In the genomic region with DNA sequence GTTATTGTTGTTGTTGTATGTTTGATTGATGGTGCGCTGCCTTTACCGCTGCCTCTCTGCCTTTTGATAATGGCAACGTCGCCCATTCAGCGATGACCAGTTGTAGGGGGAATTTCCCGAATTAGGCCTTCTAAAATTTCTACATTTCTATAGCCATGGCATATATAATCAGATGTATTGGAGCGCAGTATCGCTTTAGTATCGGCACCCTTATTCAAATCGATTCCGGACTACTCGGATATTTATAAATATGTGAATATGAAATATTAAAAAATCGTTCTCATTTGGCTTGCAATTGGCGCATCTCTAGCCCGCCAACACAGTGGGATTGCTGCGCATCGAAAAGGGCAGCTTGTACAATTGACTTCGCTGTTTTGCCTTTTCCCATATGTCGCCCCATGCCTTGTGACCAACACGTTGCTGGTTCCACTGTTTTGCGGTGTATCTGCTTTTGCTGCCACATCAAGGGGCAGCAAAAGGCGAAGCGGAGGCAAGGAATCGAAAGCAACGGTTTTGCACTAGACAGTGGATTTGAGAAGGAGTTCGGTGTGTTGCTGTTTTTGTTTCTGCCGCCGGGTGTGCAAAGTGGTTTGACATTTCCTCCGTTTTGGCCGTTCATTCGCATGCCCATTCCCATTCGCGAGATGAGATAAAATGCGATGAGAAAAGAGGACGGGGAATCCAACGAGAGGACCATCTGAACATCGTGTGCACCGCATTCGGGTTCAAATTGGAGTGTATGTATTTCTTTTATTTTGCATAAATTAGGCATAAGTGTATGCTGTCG, we compare ENCODE assay signal across 4 fruit fly cellular contexts.
TF ChIP-seq lines count a peak whose summit lies in the region.

No protein-coding gene starts in this region.

TF ChIP-seq in whole organism, embryonic, 481 proteins besides CTCF, POLR2A, EP300 and RAD21 (continued from another document and continues in another):
- TF ChIP-seq Neu2 (GFP tag; optimal IDR thresholded peaks at IDR 0.05; lab: Kevin White, UChicago; ENCODE audit: borderline replicate concordance) (no peak), fd102C (GFP tag; optimal IDR thresholded peaks at IDR 0.05; lab: Kevin White, UChicago) (no peak), jumu (GFP tag; optimal IDR thresholded peaks at IDR 0.05; lab: Kevin White, UChicago) (peak; percentile 58), croc (GFP tag; conservative IDR thresholded peaks at IDR 0.05; lab: Robert Waterston, UW) (0 out of 3 replicates have a peak, but pooled peaks have one; percentile 26), her (GFP tag; optimal IDR thresholded peaks at IDR 0.05; lab: Kevin White, UChicago) (no peak), CG14667 (GFP tag; IDR thresholded peaks at IDR 0.05; lab: Robert Waterston, UW) (no peak), CG18262 (tag; optimal IDR thresholded peaks at IDR 0.05; lab: Kevin White, UChicago) (peak; percentile 64), al (GFP tag; IDR thresholded peaks at IDR 0.05; lab: Robert Waterston, UW) (no peak), CG12391 (tag; optimal IDR thresholded peaks at IDR 0.05; lab: Kevin White, UChicago) (peak; percentile 57), unpg (GFP tag; optimal IDR thresholded peaks at IDR 0.05; lab: Kevin White, UChicago) (no peak), CG16815 (GFP tag; optimal IDR thresholded peaks at IDR 0.05; lab: Kevin White, UChicago) (peak; percentile 19), CG17186 (GFP tag; optimal IDR thresholded peaks at IDR 0.05; lab: Kevin White, UChicago) (no peak), CG3065 (GFP tag; optimal IDR thresholded peaks at IDR 0.05; lab: Kevin White, UChicago) (no peak), CG6272 (GFP tag; IDR thresholded peaks at IDR 0.05; lab: Robert Waterston, UW) (peak; percentile 37; the same call in 1 of the 2 replicates), Doc2 (GFP tag; IDR thresholded peaks at IDR 0.05; lab: Robert Waterston, UW) (no peak), Scr (GFP tag; IDR thresholded peaks at IDR 0.05; lab: Robert Waterston, UW; ENCODE audit: partially characterized antibody) (no peak), Hmx (GFP tag; optimal IDR thresholded peaks at IDR 0.05; lab: Kevin White, UChicago) (no peak), CG3281 (GFP tag; optimal IDR thresholded peaks at IDR 0.05; lab: Kevin White, UChicago) (no peak), pita (GFP tag; optimal IDR thresholded peaks at IDR 0.05; lab: Kevin White, UChicago) (no peak), wor (GFP tag; IDR thresholded peaks at IDR 0.05; lab: Robert Waterston, UW) (0 out of 2 replicates have a peak, but pooled peaks have one; percentile 26), dmrt99B (tag; optimal IDR thresholded peaks at IDR 0.05; lab: Kevin White, UChicago) (no peak), CG9437 (GFP tag; optimal IDR thresholded peaks at IDR 0.05; lab: Kevin White, UChicago) (peak; percentile 14), Stat92E (GFP tag; optimal IDR thresholded peaks at IDR 0.05; lab: Kevin White, UChicago) (no peak), Ets65A (GFP tag; lab: Kevin White, UChicago) (peak; percentile 81), kah (GFP tag; optimal IDR thresholded peaks at IDR 0.05; lab: Kevin White, UChicago) (peak; percentile 18), dm (GFP tag; optimal IDR thresholded peaks at IDR 0.05; lab: Kevin White, UChicago) (peak; percentile 27), CG3847 (GFP tag; IDR thresholded peaks at IDR 0.05; lab: Robert Waterston, UW) (peak; percentile 52), ato (GFP tag; IDR thresholded peaks at IDR 0.05; lab: Robert Waterston, UW; ENCODE audit: partially characterized antibody) (no peak), MTF-1 (GFP tag; optimal IDR thresholded peaks at IDR 0.05; lab: Kevin White, UChicago; ENCODE audit: borderline replicate concordance) (peak; percentile 34), CG16863 (GFP tag; optimal IDR thresholded peaks at IDR 0.05; lab: Kevin White, UChicago) (peak; percentile 40)

TF ChIP-seq in whole organism, prepupa, 60 proteins besides CTCF, POLR2A, EP300 and RAD21 (continued from another document and continues in another):
- TF ChIP-seq Ets21C (GFP tag; optimal IDR thresholded peaks at IDR 0.05; lab: Kevin White, UChicago) (peak; percentile 81), CG6163 (GFP tag; IDR thresholded peaks at IDR 0.05; lab: Robert Waterston, UW) (peak; percentile 86), CG8119 (GFP tag; IDR thresholded peaks at IDR 0.05; lab: Robert Waterston, UW) (peak; percentile 74), CG6854 (GFP tag; optimal IDR thresholded peaks at IDR 0.05; lab: Kevin White, UChicago) (peak; percentile 11), acj6 (GFP tag; optimal IDR thresholded peaks at IDR 0.05; lab: Kevin White, UChicago) (peak; percentile 90), fd59A (GFP tag; optimal IDR thresholded peaks at IDR 0.05; lab: Kevin White, UChicago) (peak; percentile 92), Blimp-1 (GFP tag; optimal IDR thresholded peaks at IDR 0.05; lab: Kevin White, UChicago) (peak; percentile 68), CG10669 (GFP tag; optimal IDR thresholded peaks at IDR 0.05; lab: Kevin White, UChicago) (peak; percentile 91), Lpt (GFP tag; optimal IDR thresholded peaks at IDR 0.05; lab: Kevin White, UChicago) (peak; percentile 81), CG9139 (GFP tag; optimal IDR thresholded peaks at IDR 0.05; lab: Kevin White, UChicago) (peak; percentile 78), CG11902 (GFP tag; optimal IDR thresholded peaks at IDR 0.05; lab: Kevin White, UChicago) (peak; percentile 74), CG10631 (GFP tag; optimal IDR thresholded peaks at IDR 0.05; lab: Kevin White, UChicago) (peak; percentile 93), Eip93F (GFP tag; optimal IDR thresholded peaks at IDR 0.05; lab: Kevin White, UChicago) (peak; percentile 77), Sox102F (GFP tag; optimal IDR thresholded peaks at IDR 0.05; lab: Kevin White, UChicago) (peak; percentile 86), pdm3 (GFP tag; optimal IDR thresholded peaks at IDR 0.05; lab: Kevin White, UChicago) (peak; percentile 92), CG16779 (tag; optimal IDR thresholded peaks at IDR 0.05; lab: Kevin White, UChicago) (peak; percentile 79), CG11294 (GFP tag; IDR thresholded peaks at IDR 0.05; lab: Robert Waterston, UW) (peak; percentile 50; the same call in 1 of the 2 replicates), eg (GFP tag; IDR thresholded peaks at IDR 0.05; lab: Robert Waterston, UW) (no peak; the same call in 1 of the 3 replicates), Sox14 (GFP tag; optimal IDR thresholded peaks at IDR 0.05; lab: Kevin White, UChicago) (peak; percentile 92), CG8319 (GFP tag; optimal IDR thresholded peaks at IDR 0.05; lab: Kevin White, UChicago) (peak; percentile 71), CG8632 (GFP tag; optimal IDR thresholded peaks at IDR 0.05; lab: Kevin White, UChicago) (peak; percentile 78), CG4318 (GFP tag; optimal IDR thresholded peaks at IDR 0.05; lab: Kevin White, UChicago) (peak; percentile 83), vri (GFP tag; optimal IDR thresholded peaks at IDR 0.05; lab: Kevin White, UChicago) (peak; percentile 84), Ets96B (tag; optimal IDR thresholded peaks at IDR 0.05; lab: Kevin White, UChicago) (peak; percentile 91), CG32006 (GFP tag; optimal IDR thresholded peaks at IDR 0.05; lab: Kevin White, UChicago) (peak; percentile 91), CG34406 (GFP tag; optimal IDR thresholded peaks at IDR 0.05; lab: Kevin White, UChicago) (peak; percentile 80), CG31627 (GFP tag; optimal IDR thresholded peaks at IDR 0.05; lab: Kevin White, UChicago) (peak; percentile 88), OdsH (GFP tag; optimal IDR thresholded peaks at IDR 0.05; lab: Kevin White, UChicago) (peak; percentile 88), Sox15 (GFP tag; optimal IDR thresholded peaks at IDR 0.05; lab: Kevin White, UChicago) (peak; percentile 77), Smox (GFP tag; optimal IDR thresholded peaks at IDR 0.05; lab: Kevin White, UChicago) (peak; percentile 88), fd85E (GFP tag; optimal IDR thresholded peaks at IDR 0.05; lab: Kevin White, UChicago) (peak; percentile 54)

TF ChIP-seq in whole organism, pupa, 21 proteins besides CTCF, POLR2A, EP300 and RAD21 (continued from another document):
- TF ChIP-seq Ets98B (GFP tag; IDR thresholded peaks at IDR 0.05; lab: Robert Waterston, UW) = peak; percentile 68
- peak; percentile 79 for TF ChIP-seq CG4496 (GFP tag; IDR thresholded peaks at IDR 0.05; lab: Robert Waterston, UW)
TF ChIP-seq in whole organism, pupa: peak in this region for 21.

TF ChIP-seq in whole organism, wandering third instar larva, 38 proteins besides CTCF, POLR2A, EP300 and RAD21 (continued from another document):
- TF ChIP-seq foxo (GFP tag; optimal IDR thresholded peaks at IDR 0.05; lab: Kevin White, UChicago) (peak in 1 of 2 experiments; percentile 92), dmrt93B (GFP tag; optimal IDR thresholded peaks at IDR 0.05; lab: Kevin White, UChicago) (peak; percentile 58), dl (GFP tag; optimal IDR thresholded peaks at IDR 0.05; lab: Kevin White, UChicago; ENCODE audit: insufficient read depth in 1 of 2, partially characterized antibody in 2 of 2) (no peak), h (GFP tag; optimal IDR thresholded peaks at IDR 0.05; lab: Kevin White, UChicago) (peak; percentile 90), GATAd (GFP tag; optimal IDR thresholded peaks at IDR 0.05; lab: Kevin White, UChicago) (no peak), brk (GFP tag; optimal IDR thresholded peaks at IDR 0.05; lab: Kevin White, UChicago) (peak; percentile 62), fru (GFP tag; optimal IDR thresholded peaks at IDR 0.05; lab: Kevin White, UChicago) (peak; percentile 92), Jra (GFP tag; optimal IDR thresholded peaks at IDR 0.05; lab: Kevin White, UChicago) (peak; percentile 53), rgr (GFP tag; optimal IDR thresholded peaks at IDR 0.05; lab: Kevin White, UChicago) (peak; percentile 86), ey (GFP tag; optimal IDR thresholded peaks at IDR 0.05; lab: Kevin White, UChicago) (peak; percentile 87), CG9705 (GFP tag; optimal IDR thresholded peaks at IDR 0.05; lab: Kevin White, UChicago) (peak; percentile 71), N (GFP tag; optimal IDR thresholded peaks at IDR 0.05; lab: Kevin White, UChicago) (no peak), dsf (GFP tag; optimal IDR thresholded peaks at IDR 0.05; lab: Kevin White, UChicago; ENCODE audit: borderline replicate concordance) (no peak), CG32264 (GFP tag; optimal IDR thresholded peaks at IDR 0.05; lab: Kevin White, UChicago) (peak; percentile 30), lola (GFP tag; optimal IDR thresholded peaks at IDR 0.05; lab: Kevin White, UChicago) (no peak), sage (GFP tag; optimal IDR thresholded peaks at IDR 0.05; lab: Kevin White, UChicago) (peak; percentile 73), psq (GFP tag; optimal IDR thresholded peaks at IDR 0.05; lab: Kevin White, UChicago) (peak; percentile 94), HLH106 (tag; optimal IDR thresholded peaks at IDR 0.05; lab: Kevin White, UChicago) (peak; percentile 87)
